Fruit fly (Drosophila melanogaster): ENCODE data around the gene p.

The p gene

dm6 chr3R:8670529-8671491 lies at the start of gene p:
Gene p, minus strand, starts transcription at chr3R:8670684.
- TF ChIP-seq CG8478 (optimal IDR thresholded peaks at IDR 0.05) (no peak), EcR (GFP tag; optimal IDR thresholded peaks at IDR 0.05) (no peak), pan (optimal IDR thresholded peaks at IDR 0.05) (no peak), Dll (optimal IDR thresholded peaks at IDR 0.05) (no peak), usp (GFP tag; optimal IDR thresholded peaks at IDR 0.05) (no peak), psq (optimal IDR thresholded peaks at IDR 0.05) (no peak)

DNA sequence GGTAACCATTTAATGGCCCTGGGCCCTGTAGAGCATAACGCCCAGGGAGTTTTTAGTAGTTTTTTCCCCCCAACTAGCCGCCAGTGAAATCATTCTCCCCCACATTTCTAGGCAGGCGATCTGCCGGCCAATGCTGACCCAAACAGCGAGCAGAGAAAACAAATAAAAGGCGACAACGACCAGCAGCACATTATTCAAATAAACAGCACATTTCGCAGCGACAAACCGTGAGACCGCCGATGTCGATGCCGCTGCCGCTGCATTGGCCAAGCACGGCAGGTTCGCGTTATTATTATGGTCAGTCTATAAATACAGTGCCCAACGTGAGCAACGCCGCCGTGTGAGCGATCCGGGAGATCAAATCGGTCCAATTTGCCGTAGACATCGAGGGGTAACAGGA lies 48.4 kb upstream of the p start, which contains the start of gene CG11760:
CG11760 (plus strand) TSS at position 301 of the 400 bp plus-strand sequence.
- TF ChIP-seq pan (optimal IDR thresholded peaks at IDR 0.05) = no peak

DNA sequence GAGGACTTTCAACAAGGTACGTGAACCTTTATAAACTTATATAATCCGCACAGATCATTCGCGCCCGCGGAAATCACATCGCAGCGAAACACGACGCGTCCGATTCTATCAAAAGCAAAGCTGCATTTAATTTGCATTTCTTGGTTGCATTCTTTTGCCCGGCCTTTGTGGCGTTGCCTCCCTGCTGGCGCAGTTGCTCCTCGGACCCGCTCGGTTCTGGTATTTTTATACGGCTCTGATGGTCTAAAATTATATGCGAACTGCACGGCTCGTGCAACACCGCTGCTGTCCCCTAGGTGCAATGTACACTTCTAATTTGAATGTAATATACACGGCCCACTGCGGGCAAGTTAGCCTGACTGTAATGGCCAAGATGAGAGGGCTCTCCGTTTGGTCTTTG lies 47.9 kb upstream of the p start, which contains the start of gene Cks85A:
Cks85A (minus strand) TSS at position 101 of the 400 bp plus-strand sequence.
- TF ChIP-seq EcR (GFP tag; optimal IDR thresholded peaks at IDR 0.05) (no peak), psq (optimal IDR thresholded peaks at IDR 0.05) (no peak), usp (GFP tag; optimal IDR thresholded peaks at IDR 0.05) (no peak), CG8478 (optimal IDR thresholded peaks at IDR 0.05) (no peak), Dll (optimal IDR thresholded peaks at IDR 0.05) (no peak), pan (optimal IDR thresholded peaks at IDR 0.05) (no peak)

DNA sequence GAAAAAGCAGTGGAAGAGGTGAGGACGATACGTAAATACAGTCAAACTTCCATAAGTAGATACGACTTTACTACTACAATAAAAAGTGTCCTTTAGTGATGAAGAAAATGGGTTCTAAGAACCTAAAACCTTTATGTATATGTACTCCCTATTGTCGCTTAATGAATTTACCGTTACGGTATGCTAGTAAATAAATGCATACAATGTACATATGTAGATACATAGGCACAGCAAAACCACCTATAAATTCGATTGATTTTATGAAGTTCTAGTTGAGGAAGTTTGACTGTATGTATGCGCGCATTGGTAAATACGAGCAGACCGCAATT lies 46.0 kb upstream of the p start:
- TF ChIP-seq EcR (GFP tag; optimal IDR thresholded peaks at IDR 0.05) (no peak), Dll (optimal IDR thresholded peaks at IDR 0.05) (no peak), psq (optimal IDR thresholded peaks at IDR 0.05) (no peak), usp (GFP tag; optimal IDR thresholded peaks at IDR 0.05) (no peak), pan (optimal IDR thresholded peaks at IDR 0.05) (no peak), CG8478 (optimal IDR thresholded peaks at IDR 0.05) (no peak)

dm6 chr3R:8715851-8716550 lies 45.5 kb upstream of the p start, which contains the start of gene TMEM216:
Gene TMEM216, plus strand, starts transcription at chr3R:8716243.
- TF ChIP-seq Dll (optimal IDR thresholded peaks at IDR 0.05) (no peak), pan (optimal IDR thresholded peaks at IDR 0.05) (no peak), usp (GFP tag; optimal IDR thresholded peaks at IDR 0.05) (no peak), EcR (GFP tag; optimal IDR thresholded peaks at IDR 0.05) (no peak), psq (optimal IDR thresholded peaks at IDR 0.05) (no peak), CG8478 (optimal IDR thresholded peaks at IDR 0.05) (no peak)

DNA sequence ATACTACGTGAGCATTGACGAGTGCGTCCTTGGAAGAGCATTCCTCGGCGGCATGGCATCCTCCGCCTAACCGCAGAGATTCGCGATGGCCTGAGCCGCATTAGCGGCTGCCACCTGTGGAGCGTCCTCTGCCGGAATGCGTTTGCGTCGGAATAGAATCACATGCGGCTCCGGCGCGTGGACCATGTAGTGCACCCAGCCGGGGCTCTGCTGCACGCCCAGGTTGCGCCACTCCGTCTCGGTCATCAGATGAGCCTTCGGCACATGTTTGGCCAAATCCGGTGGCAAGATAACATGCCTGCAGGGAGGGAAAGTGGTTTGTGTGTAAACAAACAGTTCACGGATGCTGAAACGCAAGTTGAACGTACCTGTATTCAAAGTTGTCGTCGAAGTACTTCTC lies 44.9 kb upstream of the p start:
- TF ChIP-seq CG8478 (optimal IDR thresholded peaks at IDR 0.05) = no peak
- TF ChIP-seq Dll (optimal IDR thresholded peaks at IDR 0.05) = no peak
- TF ChIP-seq psq (optimal IDR thresholded peaks at IDR 0.05) = no peak
- no peak for TF ChIP-seq usp (GFP tag; optimal IDR thresholded peaks at IDR 0.05)
- TF ChIP-seq pan (optimal IDR thresholded peaks at IDR 0.05) = no peak
- TF ChIP-seq EcR (GFP tag; optimal IDR thresholded peaks at IDR 0.05) = no peak

- TF ChIP-seq Dll (optimal IDR thresholded peaks at IDR 0.05) (no peak), CG8478 (optimal IDR thresholded peaks at IDR 0.05) (no peak), usp (GFP tag; optimal IDR thresholded peaks at IDR 0.05) (no peak), pan (optimal IDR thresholded peaks at IDR 0.05) (no peak), psq (optimal IDR thresholded peaks at IDR 0.05) (no peak), EcR (GFP tag; optimal IDR thresholded peaks at IDR 0.05) (no peak)
These were observed 42.2 kb upstream of the p start, which contains the start of gene CG8112 for dm6 chr3R:8712722-8713131. Gene CG8112, plus strand, starts transcription at chr3R:8712933.

dm6 chr3R:8711890-8712449 lies 41.5 kb upstream of the p start:
- TF ChIP-seq usp (GFP tag; optimal IDR thresholded peaks at IDR 0.05) (no peak), CG8478 (optimal IDR thresholded peaks at IDR 0.05) (no peak), psq (optimal IDR thresholded peaks at IDR 0.05) (no peak), EcR (GFP tag; optimal IDR thresholded peaks at IDR 0.05) (no peak), Dll (optimal IDR thresholded peaks at IDR 0.05) (no peak), pan (optimal IDR thresholded peaks at IDR 0.05) (no peak)

DNA sequence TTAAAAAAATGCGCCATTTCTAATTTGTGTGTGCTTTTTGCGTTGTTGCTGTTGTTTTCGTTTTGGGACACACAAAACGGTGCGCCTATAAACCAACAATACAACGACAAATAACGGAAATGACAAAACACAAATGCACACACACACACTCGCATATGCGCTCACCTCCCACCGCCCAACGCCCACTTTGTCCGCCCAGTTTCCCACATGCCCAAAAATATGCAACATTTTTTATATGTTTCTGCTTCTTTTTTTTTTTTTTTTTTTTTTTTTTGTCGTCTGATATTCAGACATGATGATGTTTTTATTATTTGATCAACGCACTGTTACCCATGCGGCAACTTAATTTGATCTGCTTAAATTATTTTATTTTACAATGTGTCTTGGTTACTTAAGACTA lies 36.7 kb upstream of the p start:
- no peak for TF ChIP-seq CG8478 (optimal IDR thresholded peaks at IDR 0.05)
- TF ChIP-seq psq (optimal IDR thresholded peaks at IDR 0.05) = no peak
- TF ChIP-seq Dll (optimal IDR thresholded peaks at IDR 0.05) = no peak
- TF ChIP-seq pan (optimal IDR thresholded peaks at IDR 0.05) = no peak
- no peak for TF ChIP-seq usp (GFP tag; optimal IDR thresholded peaks at IDR 0.05)
- TF ChIP-seq EcR (GFP tag; optimal IDR thresholded peaks at IDR 0.05) = no peak

DNA sequence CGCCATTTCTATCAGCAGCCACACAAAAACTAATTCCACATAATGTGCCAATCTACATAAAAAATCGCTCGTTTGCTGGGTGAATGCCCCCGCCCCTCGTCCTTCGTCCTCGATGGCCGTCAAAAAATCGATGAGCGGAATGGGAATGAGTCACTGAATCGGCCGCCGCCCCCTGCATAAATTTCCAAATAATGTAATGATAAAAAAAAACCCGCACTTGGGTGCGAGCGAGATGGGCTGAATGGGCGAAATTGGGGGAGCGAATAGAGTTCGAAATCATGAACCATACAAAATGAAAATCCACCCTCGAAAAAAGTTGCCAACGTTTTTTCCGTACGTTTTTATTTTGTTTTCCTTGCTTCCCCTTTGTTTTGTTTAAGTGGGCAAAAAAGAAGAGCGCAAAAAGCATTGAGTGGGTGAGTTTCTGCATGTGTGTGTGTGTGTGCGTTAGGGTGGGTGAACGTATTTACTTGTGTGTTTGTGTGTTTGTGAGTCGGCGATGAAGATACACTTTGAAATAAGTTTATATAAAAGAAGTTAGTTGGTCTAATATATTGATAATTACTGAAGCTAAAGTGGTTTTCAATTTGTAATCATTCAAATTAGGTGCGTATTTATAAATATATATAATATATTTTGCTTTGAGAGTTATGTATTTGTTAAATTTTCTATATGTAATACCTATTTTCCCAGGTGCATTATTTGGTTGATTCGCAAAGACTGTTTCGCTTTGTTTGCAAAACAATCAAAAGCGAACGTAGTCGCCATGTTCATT lies 35.0 kb upstream of the p start:
- TF ChIP-seq psq (optimal IDR thresholded peaks at IDR 0.05) (no peak), Dll (optimal IDR thresholded peaks at IDR 0.05) (no peak), EcR (GFP tag; optimal IDR thresholded peaks at IDR 0.05) (no peak), CG8478 (optimal IDR thresholded peaks at IDR 0.05) (no peak), pan (optimal IDR thresholded peaks at IDR 0.05) (no peak), usp (GFP tag; optimal IDR thresholded peaks at IDR 0.05) (no peak)

DNA sequence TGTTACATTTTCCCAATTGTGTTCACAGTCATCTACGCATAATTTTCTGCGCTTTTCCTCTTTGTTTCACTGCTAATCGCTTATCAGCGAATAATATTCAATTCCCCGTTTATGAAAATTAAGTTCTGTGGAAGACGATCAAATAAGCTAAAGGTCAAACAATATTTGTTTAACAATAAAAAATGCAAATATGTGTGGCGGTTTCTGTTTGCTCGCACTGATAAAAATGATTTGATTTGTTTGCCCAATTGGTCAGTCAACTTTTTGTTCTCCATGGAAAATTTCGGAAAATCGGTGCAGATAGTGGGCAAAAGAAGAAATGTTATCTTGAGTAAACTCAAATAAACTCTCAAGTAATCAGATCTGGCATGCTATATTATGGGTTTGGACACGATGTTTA lies 34.2 kb upstream of the p start:
- TF ChIP-seq psq (optimal IDR thresholded peaks at IDR 0.05) (no peak), Dll (optimal IDR thresholded peaks at IDR 0.05) (no peak), CG8478 (optimal IDR thresholded peaks at IDR 0.05) (no peak), pan (optimal IDR thresholded peaks at IDR 0.05) (no peak), EcR (GFP tag; optimal IDR thresholded peaks at IDR 0.05) (no peak), usp (GFP tag; optimal IDR thresholded peaks at IDR 0.05) (no peak)
